ENCODE assay signal across 1 fruit fly cellular context in genomic region chr3R:30915235-30915634, dm6.
A peak's percentile ranks its signal among the peaks of the same experiment; 100 is the strongest.
TF ChIP-seq lines count a peak whose summit lies in the region.

No protein-coding gene starts in this region.

TF ChIP-seq in whole organism, embryonic, 481 proteins besides CTCF, POLR2A, EP300 and RAD21 (continued from another document):
- peak; percentile 17 for TF ChIP-seq Jarid2 (GFP tag; optimal IDR thresholded peaks at IDR 0.05; lab: Kevin White, UChicago)
- peak; percentile 69 for TF ChIP-seq sug (tag; optimal IDR thresholded peaks at IDR 0.05; lab: Kevin White, UChicago)
- no peak for TF ChIP-seq CG18262 (tag; optimal IDR thresholded peaks at IDR 0.05; lab: Kevin White, UChicago)
- peak; percentile 2 for TF ChIP-seq CG12071 (GFP tag; optimal IDR thresholded peaks at IDR 0.05; lab: Kevin White, UChicago)
- TF ChIP-seq sd (tag; optimal IDR thresholded peaks at IDR 0.05; lab: Kevin White, UChicago): peak; percentile 23
- TF ChIP-seq rib (GFP tag; IDR thresholded peaks at IDR 0.05; lab: Robert Waterston, UW): 0 out of 2 replicates have a peak, but pooled peaks have one; percentile 20
- no peak for TF ChIP-seq CG8290 (GFP tag; optimal IDR thresholded peaks at IDR 0.05; lab: Kevin White, UChicago)
- TF ChIP-seq CG8290 (tag; optimal IDR thresholded peaks at IDR 0.05; lab: Kevin White, UChicago): peak in 1 of 2 experiments; percentile 27
- TF ChIP-seq CG15514 (GFP tag; optimal IDR thresholded peaks at IDR 0.05; lab: Kevin White, UChicago): no peak
- TF ChIP-seq PHDP (tag; optimal IDR thresholded peaks at IDR 0.05; lab: Kevin White, UChicago): peak; percentile 12
- TF ChIP-seq CG10543 (GFP tag; optimal IDR thresholded peaks at IDR 0.05; lab: Kevin White, UChicago): peak; percentile 36
TF ChIP-seq in whole organism, embryonic: peak in this region for 20.
